Worm (Caenorhabditis elegans) whole organism, L3 larva: ENCODE results near the gene rsd-2.
"Not testable (repeated sequence)": the region's sequence is repeated elsewhere in the genome, so short reads cannot be mapped to it uniquely, and the experiment has no call there.

Source experiments
- R02D3.7 ChIP-seq: fragments of 150-350 bp; optimal IDR thresholded peaks from 2 replicates; lab custom pipeline; 2014; ENCODE audit warnings: missing biosample characterization, missing genetic modification characterization
- ama-1 ChIP-seq: fragments of 150-350 bp; optimal IDR thresholded peaks from 2 replicates; lab custom pipeline; 2018
- ceh-16 ChIP-seq: sonication (generic microtip); optimal IDR thresholded peaks from 2 replicates; lab custom pipeline; 2017; ENCODE audit warnings: missing biosample characterization, missing genetic modification characterization
- ceh-82 ChIP-seq: fragments of 150-350 bp; optimal IDR thresholded peaks from 2 replicates; lab custom pipeline; 2014; ENCODE audit warnings: missing biosample characterization, missing genetic modification characterization
- daf-12 ChIP-seq: fragments of 150-350 bp; optimal IDR thresholded peaks from 2 replicates; lab custom pipeline; 2014; ENCODE audit warnings: missing biosample characterization, missing genetic modification reagents, missing genetic modification characterization
- egl-5 ChIP-seq: fragments of 150-350 bp; optimal IDR thresholded peaks from 2 replicates; lab custom pipeline; 2017; ENCODE audit warnings: missing biosample characterization, missing genetic modification reagents, missing genetic modification characterization, inconsistent platforms
- elt-1 ChIP-seq: fragments of 150-350 bp; optimal IDR thresholded peaks from 2 replicates; lab custom pipeline; 2014; ENCODE audit warnings: missing biosample characterization, missing genetic modification characterization
- elt-2 ChIP-seq: sonication (generic microtip); optimal IDR thresholded peaks from 2 replicates; lab custom pipeline; 2016; ENCODE audit warnings: missing genetic modification reagents, mild to moderate bottlenecking, missing genetic modification characterization, missing compliant biosample characterization
- elt-3 ChIP-seq, 3 experiments: fragments of 150-350 bp in 1 of 3; sonication (generic microtip) in 2 of 3; optimal IDR thresholded peaks; 2 replicates in 2 of 3; 4 replicates in 1 of 3; lab custom pipeline; 2014 to 2017; ENCODE audit warnings: missing biosample characterization in 3 of 3, missing genetic modification characterization in 3 of 3
- eor-1 ChIP-seq, 2 experiments: fragments of 150-350 bp; optimal IDR thresholded peaks; 2 replicates each; lab custom pipeline; 2014 to 2018; ENCODE audit warnings: missing biosample characterization in 2 of 2, missing genetic modification characterization in 2 of 2
- fkh-10 ChIP-seq: sonication (generic microtip); optimal IDR thresholded peaks from 2 replicates; lab custom pipeline; 2017; ENCODE audit warnings: missing biosample characterization, missing genetic modification reagents, missing genetic modification characterization
- fkh-2 ChIP-seq: fragments of 150-350 bp; optimal IDR thresholded peaks from 2 replicates; lab custom pipeline; 2014; ENCODE audit warnings: missing biosample characterization, missing genetic modification reagents, missing genetic modification characterization
- hmg-11 ChIP-seq: sonication (generic microtip); optimal IDR thresholded peaks from 2 replicates; lab custom pipeline; 2016; ENCODE audit warnings: missing genetic modification characterization, missing compliant biosample characterization
- lin-39 ChIP-seq: fragments of 150-350 bp; optimal IDR thresholded peaks from 2 replicates; lab custom pipeline; 2018; ENCODE audit warnings: missing biosample characterization, missing genetic modification reagents, missing genetic modification characterization
- mml-1 ChIP-seq: fragments of 150-350 bp; sonication (generic microtip); optimal IDR thresholded peaks from 3 replicates; lab custom pipeline; 2014; ENCODE audit warnings: missing biosample characterization, missing genetic modification characterization
- nfya-1 ChIP-seq: sonication (generic microtip); optimal IDR thresholded peaks from 2 replicates; lab custom pipeline; 2017; ENCODE audit warnings: missing genetic modification characterization, mild to moderate bottlenecking, missing compliant biosample characterization, antibody characterized with exemption, moderate library complexity; ENCODE audit not compliant: insufficient read depth
- nhr-11 ChIP-seq: fragments of 150-350 bp; optimal IDR thresholded peaks from 2 replicates; lab custom pipeline; 2014; ENCODE audit warnings: missing biosample characterization, missing genetic modification characterization
- nhr-23 ChIP-seq: fragments of 150-350 bp; optimal IDR thresholded peaks from 2 replicates; lab custom pipeline; 2014; ENCODE audit warnings: missing biosample characterization, missing genetic modification reagents, missing genetic modification characterization
- nhr-237 ChIP-seq: fragments of 150-350 bp; optimal IDR thresholded peaks from 2 replicates; lab custom pipeline; 2014; ENCODE audit warnings: missing biosample characterization, missing genetic modification characterization
- nhr-25 ChIP-seq: sonication (generic microtip); optimal IDR thresholded peaks from 2 replicates; lab custom pipeline; 2017; ENCODE audit warnings: missing biosample characterization, missing genetic modification characterization
- nhr-28 ChIP-seq: fragments of 150-350 bp; optimal IDR thresholded peaks from 2 replicates; lab custom pipeline; 2014; ENCODE audit warnings: missing biosample characterization, missing genetic modification characterization
- nhr-43 ChIP-seq: sonication (generic microtip); optimal IDR thresholded peaks from 2 replicates; lab custom pipeline; 2016; ENCODE audit warnings: mild to moderate bottlenecking, missing genetic modification characterization, missing compliant biosample characterization; ENCODE audit not compliant: poor library complexity, severe bottlenecking
- nhr-67 ChIP-seq: fragments of 150-350 bp; optimal IDR thresholded peaks from 2 replicates; lab custom pipeline; 2014; ENCODE audit warnings: missing biosample characterization, missing genetic modification characterization
- nhr-77 ChIP-seq: fragments of 150-350 bp; optimal IDR thresholded peaks from 2 replicates; lab custom pipeline; 2014; ENCODE audit warnings: missing biosample characterization, missing genetic modification characterization
- pha-4 ChIP-seq: fragments of 150-350 bp; optimal IDR thresholded peaks from 2 replicates; lab custom pipeline; 2014; ENCODE audit warnings: missing biosample characterization, missing genetic modification reagents, missing genetic modification characterization
- pqm-1 ChIP-seq: fragments of 150-350 bp; optimal IDR thresholded peaks from 2 replicates; lab custom pipeline; 2017; ENCODE audit warnings: missing biosample characterization, missing genetic modification characterization, inconsistent platforms
- sea-2 ChIP-seq: fragments of 150-350 bp; sonication (generic microtip); optimal IDR thresholded peaks from 4 replicates; lab custom pipeline; 2014; ENCODE audit warnings: missing biosample characterization, missing genetic modification reagents, missing genetic modification characterization
- skn-1 ChIP-seq: fragments of 150-350 bp; optimal IDR thresholded peaks from 2 replicates; lab custom pipeline; 2014; ENCODE audit warnings: missing biosample characterization, missing genetic modification characterization
- tbx-2 ChIP-seq: sonication (generic microtip); optimal IDR thresholded peaks from 2 replicates; lab custom pipeline; 2016; ENCODE audit warnings: mild to moderate bottlenecking, missing genetic modification characterization, missing compliant biosample characterization
- unc-39 ChIP-seq: sonication (generic microtip); optimal IDR thresholded peaks from 4 replicates; lab custom pipeline; 2017; ENCODE audit warnings: missing biosample characterization, missing genetic modification characterization
- zag-1 ChIP-seq: fragments of 150-350 bp; optimal IDR thresholded peaks from 2 replicates; lab custom pipeline; 2014; ENCODE audit warnings: missing biosample characterization, missing genetic modification characterization
- ztf-11 ChIP-seq: fragments of 150-350 bp; optimal IDR thresholded peaks from 2 replicates; lab custom pipeline; 2014; ENCODE audit warnings: missing biosample characterization, missing genetic modification characterization

The rsd-2 gene

DNA sequence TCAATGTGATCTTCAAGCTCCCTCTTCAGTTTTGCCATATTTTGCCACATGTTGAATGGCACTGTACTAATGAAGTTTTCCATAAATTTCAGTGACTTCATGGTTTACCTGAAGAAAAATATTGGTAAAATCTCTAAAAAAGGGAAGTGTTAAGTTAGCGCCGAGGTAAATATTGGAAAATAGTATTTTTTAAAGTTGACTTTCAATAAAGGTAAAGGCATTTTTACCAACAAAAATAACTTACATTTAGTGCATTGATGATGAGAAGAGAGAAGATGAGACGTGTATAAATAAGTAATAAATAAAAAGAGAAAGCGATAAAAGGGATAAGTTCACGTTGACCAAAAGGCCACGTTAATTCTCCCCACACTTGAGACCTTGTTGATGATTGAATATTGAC lies 38.1 kb upstream of the rsd-2 start, which contains the start of gene Y45F10B.8:
Gene Y45F10B.8, minus strand, starts transcription at position 101 of the 400 bp plus-strand sequence.
- not testable (repeated sequence) for TF ChIP-seq egl-5 (tag; lab: Kevin White, UChicago); R02D3.7; lin-39

DNA sequence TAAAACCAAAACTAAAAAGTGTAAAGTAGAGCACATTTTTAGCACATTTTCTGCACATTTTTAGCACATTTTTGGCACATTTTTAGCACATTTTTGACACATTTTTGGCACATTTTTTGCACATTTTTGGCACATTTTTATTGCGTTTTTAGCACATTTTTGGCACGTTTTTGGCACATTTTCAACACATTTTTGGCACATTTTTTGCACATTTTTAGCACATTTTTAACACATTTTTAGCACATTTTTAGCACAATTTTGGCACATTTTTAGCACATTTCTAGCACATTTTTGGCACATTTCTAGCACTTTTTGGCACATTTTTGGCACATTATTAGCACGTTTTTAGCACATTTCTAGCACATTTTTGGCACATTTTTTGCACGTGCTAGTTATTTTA lies 35.6 kb upstream of the rsd-2 start:
- no peak for TF ChIP-seq elt-3 (tag; optimal IDR thresholded peaks at IDR 0.05; lab: Kevin White, UChicago)
- TF ChIP-seq, all 47 proteins: peak for 0

DNA sequence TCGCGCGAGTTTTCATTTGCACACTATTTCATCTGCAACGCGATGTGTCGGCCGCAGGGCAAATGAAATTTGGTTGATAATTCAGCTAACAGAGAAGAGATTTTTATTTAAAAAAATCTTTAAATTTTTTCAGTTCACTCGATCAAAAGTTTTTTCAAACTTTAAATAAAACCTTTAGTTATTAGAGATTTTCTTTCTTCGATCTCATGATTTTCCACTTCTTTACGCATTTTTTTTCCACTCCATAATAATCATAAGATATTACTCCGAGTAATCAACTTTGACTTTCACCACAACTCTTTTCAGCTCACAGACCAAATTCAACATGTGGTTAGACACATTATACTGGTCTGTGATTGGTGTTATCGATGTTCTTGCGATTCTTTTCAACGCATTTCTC lies 34.7 kb upstream of the rsd-2 start, which contains the start of gene srd-10:
Gene srd-10, plus strand, starts transcription at position 301 of the 400 bp plus-strand sequence.
- no peak for TF ChIP-seq nhr-77 (tag; lab: Kevin White, UChicago)
- no peak for TF ChIP-seq pqm-1 (tag; lab: Kevin White, UChicago)
- no peak for TF ChIP-seq ceh-82 (tag; lab: Kevin White, UChicago)
- no peak for TF ChIP-seq fkh-10 (GFP tag; lab: Kevin White, UChicago)
- TF ChIP-seq elt-2 (tag; lab: Kevin White, UChicago), result no peak
- no peak for TF ChIP-seq elt-1 (tag; lab: Kevin White, UChicago)
- no peak for TF ChIP-seq nhr-67 (tag; lab: Kevin White, UChicago)
- no peak for TF ChIP-seq sea-2

DNA sequence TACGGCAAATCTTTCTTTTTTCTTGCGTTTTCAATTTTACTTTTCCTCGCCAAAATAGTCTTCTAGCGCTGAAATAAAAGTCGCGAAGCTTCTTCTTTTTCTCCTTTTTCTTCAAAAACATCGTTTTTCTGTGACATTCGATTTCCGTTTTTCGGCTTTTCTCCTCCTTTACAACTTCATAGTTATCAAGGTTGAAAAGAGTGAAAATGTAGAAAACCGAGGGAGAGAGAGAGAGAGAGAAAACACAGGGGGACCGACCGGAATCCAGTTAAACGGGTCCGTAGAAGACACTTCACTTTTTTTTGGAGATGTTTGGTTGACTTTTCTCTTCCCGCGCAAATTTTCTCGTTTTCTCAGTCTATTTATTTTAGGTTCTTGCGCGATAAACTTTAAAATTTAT lies 24.2 kb upstream of the rsd-2 start:
- no peak for TF ChIP-seq nhr-25 (tag; lab: Kevin White, UChicago)
- TF ChIP-seq pha-4 (tag; lab: Kevin White, UChicago), result no peak
- no peak for TF ChIP-seq ama-1
- peak; percentile 56 for TF ChIP-seq fkh-10 (GFP tag; lab: Kevin White, UChicago)
- TF ChIP-seq nhr-23 (tag; lab: Kevin White, UChicago), result no peak
- TF ChIP-seq ztf-11 (tag; lab: Kevin White, UChicago), result no peak
- TF ChIP-seq hmg-11, result no peak

ce11 chrIV:13561629-13562028 lies 21.6 kb upstream of the rsd-2 start, which contains the start of the genes Y45F10B.13 and qui-1:
Gene Y45F10B.13, minus strand, starts transcription at chrIV:13561729.
Gene qui-1, plus strand, starts transcription at chrIV:13561861.
- TF ChIP-seq unc-39 (no peak), nhr-77 (tag; lab: Kevin White, UChicago) (no peak), fkh-2 (tag; lab: Kevin White, UChicago) (no peak), daf-12 (tag; lab: Kevin White, UChicago) (no peak), nhr-43 (tag; lab: Kevin White, UChicago) (no peak), nhr-237 (tag; lab: Kevin White, UChicago) (no peak), skn-1 (tag; lab: Kevin White, UChicago) (no peak), ceh-16 (tag; lab: Kevin White, UChicago) (no peak), egl-5 (tag; lab: Kevin White, UChicago) (no peak), mml-1 (no peak), lin-39 (no peak), ama-1 (no peak), zag-1 (no peak), nhr-11 (tag; lab: Kevin White, UChicago) (no peak), nhr-28 (no peak), elt-2 (tag; lab: Kevin White, UChicago) (no peak), elt-3 (tag; optimal IDR thresholded peaks at IDR 0.05; lab: Kevin White, UChicago) (no peak), ztf-11 (tag; lab: Kevin White, UChicago) (no peak)

DNA sequence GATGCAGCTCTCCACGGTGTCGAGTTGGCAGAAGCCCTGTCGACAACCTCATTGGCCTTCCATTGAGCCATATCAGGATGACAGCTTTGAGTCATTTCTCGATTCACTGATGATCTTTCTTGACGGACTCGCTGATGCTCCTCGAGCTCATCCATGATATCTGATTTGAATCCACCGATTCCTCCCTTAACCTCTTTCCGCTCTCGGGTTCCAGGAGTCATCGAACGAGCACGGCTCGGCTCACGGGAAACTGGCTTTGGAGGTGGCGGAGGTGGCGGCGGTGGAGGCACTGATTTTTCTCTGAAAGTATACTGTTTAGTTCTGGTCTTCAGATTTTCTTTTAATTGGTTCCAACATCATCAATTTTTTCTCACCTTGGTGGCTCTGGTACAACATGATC lies 19.0 kb upstream of the rsd-2 start:
- TF ChIP-seq nhr-77 (tag; lab: Kevin White, UChicago), result no peak
- no peak for TF ChIP-seq nfya-1 (tag; lab: Kevin White, UChicago)
- TF ChIP-seq tbx-2 (tag; lab: Kevin White, UChicago), result no peak
- TF ChIP-seq hmg-11, result no peak

DNA sequence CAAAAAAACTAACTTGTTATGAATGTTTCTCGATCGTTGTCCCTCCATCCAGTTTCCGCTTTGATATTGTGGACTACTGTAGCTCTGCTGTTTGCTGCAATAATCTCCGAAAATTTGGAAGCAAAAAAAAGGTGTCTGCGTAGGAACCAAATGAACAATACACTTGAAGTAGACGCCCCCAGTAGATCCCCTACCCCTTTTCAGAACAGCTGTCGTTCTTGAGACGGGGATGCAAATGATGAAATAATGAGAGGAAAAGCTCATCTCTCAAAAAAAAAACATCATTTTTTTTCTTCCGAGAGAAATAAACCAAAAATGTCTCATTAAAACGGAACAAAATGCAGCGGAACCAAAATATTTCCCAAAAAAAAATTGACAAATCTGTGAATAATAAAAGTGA lies 17.3 kb upstream of the rsd-2 start:
- TF ChIP-seq eor-1 (tag; optimal IDR thresholded peaks at IDR 0.05; lab: Kevin White, UChicago) (no peak), egl-5 (tag; lab: Kevin White, UChicago) (peak; percentile 9)
